Fruit fly (Drosophila melanogaster): ENCODE results near the gene ND-75.
A peak's percentile ranks its signal among the peaks of the same experiment; 100 is the strongest.

The ND-75 gene

DNA sequence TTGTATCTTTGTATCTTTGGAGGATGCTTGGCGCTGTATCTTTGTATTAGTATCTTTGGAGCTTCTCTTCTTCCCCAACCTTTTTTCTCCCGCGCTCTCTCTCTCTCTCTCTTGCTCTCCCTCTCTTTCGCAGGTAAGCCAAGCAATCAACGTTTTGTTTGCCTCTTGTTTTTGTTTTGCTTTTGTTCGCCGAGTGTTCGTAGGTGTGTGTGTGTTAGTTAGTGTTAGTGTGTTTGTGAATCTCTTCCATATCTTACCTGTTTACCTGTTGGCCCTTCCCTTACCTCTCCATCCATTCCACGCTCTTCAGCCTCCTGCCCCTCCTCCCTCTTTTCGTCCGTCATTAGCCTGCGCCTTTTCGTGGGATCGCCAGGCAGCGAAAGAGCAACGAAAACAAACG is 37.5 kb downstream of the ND-75 start (continued):
- no peak for TF ChIP-seq HLH106 (tag; optimal IDR thresholded peaks at IDR 0.05)
- no peak for TF ChIP-seq fru (GFP tag; optimal IDR thresholded peaks at IDR 0.05)
- no peak for TF ChIP-seq foxo (GFP tag; optimal IDR thresholded peaks at IDR 0.05)
- no peak for TF ChIP-seq sv (GFP tag; optimal IDR thresholded peaks at IDR 0.05)
- TF ChIP-seq Vsx2 (GFP tag; optimal IDR thresholded peaks at IDR 0.05; ENCODE audit: partially characterized antibody) = peak; percentile 77
- no peak for TF ChIP-seq Jra (GFP tag; optimal IDR thresholded peaks at IDR 0.05)
- TF ChIP-seq usp (GFP tag; optimal IDR thresholded peaks at IDR 0.05) = no peak
- no peak for TF ChIP-seq Hr83 (GFP tag; optimal IDR thresholded peaks at IDR 0.05; ENCODE audit: poor library complexity, severe bottlenecking)
- no peak for TF ChIP-seq Dfd (GFP tag; optimal IDR thresholded peaks at IDR 0.05)
- no peak for TF ChIP-seq pan (optimal IDR thresholded peaks at IDR 0.05)

DNA sequence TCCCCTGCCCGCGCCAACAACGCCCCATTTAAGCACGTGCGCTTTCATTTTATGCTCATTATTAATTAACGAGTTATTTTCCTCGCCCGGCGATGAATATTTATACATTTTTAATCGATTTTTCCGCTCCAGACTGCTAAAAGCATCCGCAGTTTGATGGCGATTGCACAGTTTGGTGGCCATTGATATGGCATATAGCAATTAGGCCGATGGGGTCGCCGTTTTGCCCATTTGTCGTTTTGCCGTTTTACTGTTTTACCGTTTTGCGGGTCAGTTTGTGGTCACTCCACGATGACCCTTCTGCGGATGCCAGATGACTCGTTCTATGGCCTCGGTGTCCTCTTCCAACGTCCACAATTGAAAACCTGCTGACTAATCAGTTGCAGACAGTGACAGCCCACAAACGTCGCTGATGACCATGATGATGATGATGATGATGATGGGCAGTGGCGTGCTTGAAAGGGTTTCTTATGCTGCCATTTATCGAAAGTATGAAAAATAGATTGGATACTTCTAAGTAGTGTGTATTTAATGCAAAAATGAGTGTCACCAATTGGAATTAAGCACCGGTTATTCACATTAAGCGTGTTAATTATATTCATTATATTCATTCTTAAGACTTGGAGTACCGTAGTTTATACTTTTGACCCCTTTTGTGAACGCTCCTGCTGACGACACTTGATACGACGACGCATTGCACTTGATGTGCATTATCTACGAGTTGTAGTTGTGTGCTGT is 39.6 kb downstream of the ND-75 start:
- TF ChIP-seq Hr83 (GFP tag; optimal IDR thresholded peaks at IDR 0.05; ENCODE audit: poor library complexity, severe bottlenecking) (no peak), GATAd (GFP tag; optimal IDR thresholded peaks at IDR 0.05) (no peak), foxo (GFP tag; optimal IDR thresholded peaks at IDR 0.05) (no peak), Sp1 (GFP tag; optimal IDR thresholded peaks at IDR 0.05) (no peak), HLH106 (tag; optimal IDR thresholded peaks at IDR 0.05) (no peak), Rel (GFP tag; optimal IDR thresholded peaks at IDR 0.05) (no peak), Rel (tag; optimal IDR thresholded peaks at IDR 0.05) (no peak)

DNA sequence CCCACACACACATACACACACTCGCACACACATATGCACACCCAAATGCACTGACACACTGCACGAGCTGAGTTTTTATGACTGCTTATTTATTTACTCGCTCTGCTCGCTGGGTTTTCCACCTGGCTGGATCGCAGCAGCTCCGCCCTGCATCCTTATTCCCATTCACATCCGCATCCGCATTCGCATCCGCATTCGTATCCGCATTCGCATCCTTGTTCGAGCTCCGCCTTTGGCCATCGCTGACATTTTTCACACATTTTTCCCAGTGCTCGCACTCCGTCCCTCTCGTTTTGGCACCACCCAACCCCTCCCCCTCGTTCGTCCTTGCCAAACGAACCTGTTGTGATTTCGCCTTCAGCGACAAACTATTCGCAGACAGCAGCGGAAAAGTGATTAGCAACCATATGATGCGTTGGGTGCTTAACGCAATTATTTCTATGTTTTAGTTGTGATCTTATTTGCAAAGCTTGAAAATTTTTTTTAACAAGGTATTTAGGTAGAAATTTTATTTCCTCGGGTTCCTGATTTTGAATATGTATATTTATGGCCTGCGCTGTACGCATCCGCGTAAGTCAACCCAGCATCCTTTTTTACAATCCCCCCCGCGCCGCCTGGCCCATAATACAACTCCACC is 40.3 kb downstream of the ND-75 start:
- TF ChIP-seq Sp1 (GFP tag; optimal IDR thresholded peaks at IDR 0.05) (peak; percentile 36), Mio (GFP tag; optimal IDR thresholded peaks at IDR 0.05) (no peak), ey (GFP tag; optimal IDR thresholded peaks at IDR 0.05) (peak; percentile 48), fru (GFP tag; optimal IDR thresholded peaks at IDR 0.05) (peak; percentile 40), CrebA (GFP tag; optimal IDR thresholded peaks at IDR 0.05; ENCODE audit: borderline replicate concordance) (no peak), Abd-B (GFP tag; optimal IDR thresholded peaks at IDR 0.05) (no peak), brk (GFP tag; optimal IDR thresholded peaks at IDR 0.05) (no peak), h (GFP tag; optimal IDR thresholded peaks at IDR 0.05) (peak; percentile 29), psq (GFP tag; optimal IDR thresholded peaks at IDR 0.05) (peak; percentile 9), Hr78 (GFP tag; optimal IDR thresholded peaks at IDR 0.05) (no peak), usp (GFP tag; optimal IDR thresholded peaks at IDR 0.05) (no peak), lola (GFP tag; optimal IDR thresholded peaks at IDR 0.05) (no peak), Hr83 (GFP tag; optimal IDR thresholded peaks at IDR 0.05; ENCODE audit: poor library complexity, severe bottlenecking) (no peak), N (GFP tag; optimal IDR thresholded peaks at IDR 0.05) (no peak), GATAd (GFP tag; optimal IDR thresholded peaks at IDR 0.05) (no peak), dsf (GFP tag; optimal IDR thresholded peaks at IDR 0.05; ENCODE audit: borderline replicate concordance) (no peak), OdsH (GFP tag; optimal IDR thresholded peaks at IDR 0.05) (peak; percentile 14), Dif (GFP tag; optimal IDR thresholded peaks at IDR 0.05; ENCODE audit: partially characterized antibody) (no peak), HLH106 (tag; optimal IDR thresholded peaks at IDR 0.05) (peak; percentile 48), Vsx2 (GFP tag; optimal IDR thresholded peaks at IDR 0.05; ENCODE audit: partially characterized antibody) (no peak), rgr (GFP tag; optimal IDR thresholded peaks at IDR 0.05) (peak; percentile 42), foxo (GFP tag; optimal IDR thresholded peaks at IDR 0.05) (peak in 1 of 2 experiments; percentile 56), jim (GFP tag; optimal IDR thresholded peaks at IDR 0.05) (no peak), Rel (GFP tag; optimal IDR thresholded peaks at IDR 0.05) (no peak), Rel (tag; optimal IDR thresholded peaks at IDR 0.05) (no peak), Hnf4 (GFP tag; optimal IDR thresholded peaks at IDR 0.05) (peak; percentile 1), br (GFP tag; optimal IDR thresholded peaks at IDR 0.05) (peak; percentile 36), CG9705 (GFP tag; optimal IDR thresholded peaks at IDR 0.05) (no peak), Jra (GFP tag; optimal IDR thresholded peaks at IDR 0.05) (no peak), Myc (optimal IDR thresholded peaks at IDR 0.05) (no peak), woc (GFP tag; optimal IDR thresholded peaks at IDR 0.05) (peak; percentile 17), sv (GFP tag; optimal IDR thresholded peaks at IDR 0.05) (no peak), dl (GFP tag; optimal IDR thresholded peaks at IDR 0.05; ENCODE audit: insufficient read depth in 1 of 2, partially characterized antibody in 2 of 2) (no peak), sage (GFP tag; optimal IDR thresholded peaks at IDR 0.05) (no peak), Dfd (GFP tag; optimal IDR thresholded peaks at IDR 0.05) (no peak), CG32264 (GFP tag; optimal IDR thresholded peaks at IDR 0.05) (no peak), pan (optimal IDR thresholded peaks at IDR 0.05) (no peak), tai (GFP tag; optimal IDR thresholded peaks at IDR 0.05) (no peak), dmrt93B (GFP tag; optimal IDR thresholded peaks at IDR 0.05) (peak; percentile 7)

Measured in whole organism, wandering third instar larva.